Fruit fly (Drosophila melanogaster) ovary, adult (tissue): ENCODE data around the gene Lint-O.

ENCODE experiments used
- CG17801 ChIP-seq: fragments of 200-800 bp; optimal IDR thresholded peaks from 2 replicates; lab custom pipeline; 2019; ENCODE audit warnings: missing biosample characterization, mild to moderate bottlenecking, missing genetic modification characterization, moderate library complexity; ENCODE audit not compliant: partially characterized antibody

The Lint-O gene

DNA sequence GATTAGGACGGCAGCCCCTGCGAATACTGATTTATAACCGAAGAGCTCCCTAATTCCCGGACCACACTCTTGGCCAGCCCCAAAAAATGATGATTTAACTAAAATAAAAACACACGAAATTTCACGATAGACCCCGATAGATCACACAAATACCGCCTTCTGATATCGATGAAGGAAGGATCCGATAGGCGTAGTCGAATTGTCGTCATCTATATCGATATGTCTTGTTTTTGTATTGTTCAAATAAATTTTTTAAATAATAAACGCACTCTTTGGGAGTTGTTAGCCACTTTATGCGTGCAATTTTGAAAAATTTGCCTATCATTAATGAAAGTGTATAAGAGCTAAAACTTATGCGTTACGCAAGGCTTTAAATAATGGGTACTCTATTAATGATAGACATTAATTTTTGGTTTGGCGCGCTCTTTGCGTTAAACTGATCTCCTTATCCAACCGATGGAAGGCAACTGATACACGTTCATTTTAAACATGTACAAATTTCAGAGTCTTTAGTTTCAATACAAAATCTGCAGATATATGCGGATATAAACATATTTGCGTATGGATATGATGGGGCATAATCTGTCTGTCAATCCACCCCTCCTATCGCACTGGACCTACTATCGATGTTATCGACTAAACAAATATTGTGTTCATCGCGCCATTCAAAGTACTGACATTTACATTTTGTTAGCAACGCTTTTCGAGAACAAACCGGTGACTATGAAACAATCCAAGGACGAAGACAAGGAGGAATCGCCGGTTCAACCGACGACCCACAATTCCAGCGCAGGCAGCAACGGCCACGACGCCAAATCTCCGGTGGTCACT lies at the start of gene Lint-O, which contains the start of gene Spg7:
Gene Lint-O, plus strand, starts transcription at position 638 of the 831 bp plus-strand sequence.
Gene Spg7, minus strand, starts transcription at position 148 of the 831 bp plus-strand sequence.
- no peak for TF ChIP-seq CG17801 (GFP tag; lab: Kevin White, UChicago)

DNA sequence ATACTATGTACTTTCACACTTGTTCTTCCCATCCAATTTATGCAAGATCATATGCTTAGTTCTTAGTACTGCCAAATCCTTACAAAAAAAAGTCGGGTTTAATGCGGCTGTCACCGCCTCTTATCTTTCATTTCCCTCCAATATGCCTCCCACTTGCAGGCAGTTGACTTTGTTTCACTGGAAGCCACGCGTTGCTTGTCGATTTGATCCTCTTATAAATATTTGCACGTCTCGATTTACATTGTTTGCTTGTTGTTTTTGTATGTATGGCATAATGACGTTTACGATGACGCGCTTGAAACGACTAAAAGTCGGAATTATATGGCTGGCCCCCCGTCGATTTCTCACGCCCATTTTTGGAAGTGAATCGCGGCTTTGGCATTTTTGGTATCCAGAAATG lies 49.5 kb upstream of the Lint-O start:
- TF ChIP-seq CG17801 (GFP tag; lab: Kevin White, UChicago): no peak

DNA sequence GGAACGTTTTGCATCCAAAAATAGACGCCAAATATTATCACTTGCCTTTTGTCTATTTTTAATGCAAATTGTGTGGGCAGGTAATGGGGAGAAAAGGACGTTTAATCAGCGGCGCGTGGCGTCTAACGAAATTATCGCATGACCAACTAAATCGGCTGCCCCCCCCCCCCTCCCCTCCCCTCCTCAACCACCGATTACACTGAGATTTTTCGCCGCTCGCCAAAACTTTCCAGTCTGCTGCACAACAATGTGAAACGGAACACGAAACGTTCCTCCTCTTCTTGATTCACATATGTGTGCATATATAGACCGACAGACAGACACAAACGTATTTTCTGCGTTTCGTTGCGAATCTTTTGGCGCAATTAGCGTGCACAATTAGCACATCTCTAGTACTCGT lies 47.4 kb upstream of the Lint-O start:
- no peak for TF ChIP-seq CG17801 (GFP tag; lab: Kevin White, UChicago)

DNA sequence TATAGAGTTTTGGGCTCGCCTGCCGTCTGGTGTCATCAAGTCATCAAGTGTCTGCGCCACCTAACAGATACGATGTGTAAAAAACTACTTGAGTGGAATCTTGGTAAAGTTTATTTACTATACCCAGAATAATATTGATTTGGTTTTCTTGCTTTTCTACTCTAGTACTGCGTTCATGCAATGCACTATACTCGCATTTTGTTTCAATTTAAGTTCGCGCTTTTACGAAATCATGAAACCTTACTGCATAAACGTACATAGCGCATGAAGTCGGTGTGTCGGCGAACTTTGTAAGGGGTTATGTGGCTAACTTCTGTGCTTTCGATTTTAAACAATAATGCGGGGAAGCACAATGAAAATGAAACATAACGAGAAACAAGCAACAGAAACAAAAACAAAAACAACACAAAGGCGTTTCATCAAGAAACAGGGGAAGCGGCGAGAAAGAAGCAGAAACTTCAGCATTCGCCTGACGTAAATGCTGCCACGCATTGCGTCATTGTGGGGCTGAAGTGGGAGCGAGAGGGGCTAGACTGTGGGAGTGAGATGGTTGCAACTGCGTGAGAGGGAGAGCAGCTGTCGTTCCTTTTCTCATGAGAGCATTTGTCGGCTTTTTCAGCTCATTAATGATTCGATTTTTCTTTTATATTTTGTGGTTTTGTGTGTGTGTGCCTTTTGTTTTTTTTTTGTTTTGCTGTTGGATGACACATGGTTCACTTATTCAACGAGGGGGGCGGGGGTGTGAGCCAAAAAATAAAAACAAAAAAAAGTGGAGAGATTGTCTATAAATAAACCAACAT lies 46.2 kb upstream of the Lint-O start:
- TF ChIP-seq CG17801 (GFP tag; lab: Kevin White, UChicago): no peak

DNA sequence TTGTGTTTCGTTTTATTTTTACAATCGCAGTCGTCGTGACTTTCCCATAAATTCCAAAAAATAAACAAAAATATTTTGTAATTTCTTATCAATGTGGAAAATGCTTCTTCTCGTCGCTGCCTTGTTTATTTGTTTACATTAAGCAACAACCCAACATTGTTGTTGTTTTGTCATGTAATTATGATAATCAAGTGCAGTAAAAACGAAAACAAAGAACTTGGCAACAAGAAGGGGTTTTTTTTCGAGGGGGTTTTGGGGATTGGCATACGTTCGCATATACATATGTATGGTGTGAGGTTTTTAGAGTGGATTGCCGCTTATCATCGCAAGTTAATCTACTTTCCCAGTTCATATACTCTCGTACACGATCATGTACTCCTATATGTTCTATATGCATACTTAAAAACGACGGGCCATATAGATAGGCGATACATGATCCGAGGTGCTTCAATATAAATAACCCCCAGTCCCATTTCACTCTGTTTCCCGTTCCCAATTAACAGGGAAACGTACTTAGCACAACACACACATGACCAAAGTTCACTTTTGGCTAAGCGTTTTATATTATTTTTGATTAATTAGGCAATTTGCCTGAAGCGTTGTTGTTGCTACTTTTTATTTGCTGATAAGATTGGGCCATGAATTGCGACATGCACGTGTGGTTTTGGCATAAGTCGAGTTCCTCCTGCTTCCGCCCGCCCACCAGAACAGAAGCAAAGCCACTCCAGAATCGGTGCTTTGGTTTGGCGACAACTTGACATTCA lies 44.8 kb upstream of the Lint-O start:
- peak; percentile 72 for TF ChIP-seq CG17801 (GFP tag; lab: Kevin White, UChicago)

DNA sequence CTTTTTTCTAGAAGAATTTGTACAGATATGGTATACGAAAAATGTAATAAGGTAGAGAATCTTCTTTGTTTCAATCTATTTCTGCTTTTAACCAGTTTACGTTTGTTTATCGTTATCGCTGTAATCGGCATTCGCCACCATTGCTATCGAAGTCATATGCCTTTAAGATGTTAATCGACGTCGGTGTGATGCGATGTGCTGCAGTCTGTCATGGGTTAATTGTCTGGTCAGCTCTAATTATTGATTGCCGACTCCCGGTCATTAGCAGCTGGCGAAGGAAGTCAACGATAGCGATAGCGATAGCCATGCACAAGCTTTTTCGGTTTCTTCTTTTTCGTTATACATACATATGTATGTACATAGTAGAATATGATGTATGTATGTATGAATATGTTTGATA lies 43.0 kb upstream of the Lint-O start:
- TF ChIP-seq CG17801 (GFP tag; lab: Kevin White, UChicago): no peak

DNA sequence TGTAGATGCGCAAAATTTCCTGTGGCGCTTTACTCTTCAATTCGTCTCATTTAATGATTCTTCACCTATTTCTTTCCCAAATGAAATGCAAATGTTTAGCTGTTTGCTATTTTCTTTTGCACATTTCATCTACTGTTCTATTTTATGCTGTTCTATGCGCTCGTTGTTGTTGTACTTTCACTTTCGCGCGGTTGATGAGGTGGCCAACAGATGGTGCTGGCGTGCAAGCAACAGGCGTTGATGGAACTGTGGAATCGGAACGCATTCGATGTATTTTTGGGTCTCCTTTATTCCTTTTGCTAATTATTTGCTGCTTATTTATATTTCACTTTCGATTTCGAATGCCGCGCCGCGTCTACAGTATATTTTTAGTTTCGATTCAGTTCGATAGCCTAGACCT lies 42.5 kb upstream of the Lint-O start:
- TF ChIP-seq CG17801 (GFP tag; lab: Kevin White, UChicago): no peak

DNA sequence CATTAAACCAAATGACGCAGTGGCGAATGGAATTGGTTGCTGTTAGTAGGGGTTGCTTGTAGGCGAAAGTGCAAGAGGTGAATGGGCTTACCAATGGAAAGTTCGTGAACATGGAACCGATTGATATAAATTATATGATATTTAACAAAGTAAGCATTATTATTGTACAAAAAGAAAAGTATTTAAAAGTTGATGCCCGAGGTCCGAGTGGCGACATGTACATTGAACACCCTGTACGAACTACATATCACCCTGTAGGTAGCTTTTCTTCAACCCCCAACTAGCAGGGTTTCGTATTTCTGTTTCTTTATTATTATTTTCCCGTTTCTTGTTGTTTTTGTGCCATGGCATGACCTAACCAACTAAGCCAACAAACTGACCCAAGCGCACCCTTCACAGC lies 41.3 kb upstream of the Lint-O start:
- no peak for TF ChIP-seq CG17801 (GFP tag; lab: Kevin White, UChicago)

DNA sequence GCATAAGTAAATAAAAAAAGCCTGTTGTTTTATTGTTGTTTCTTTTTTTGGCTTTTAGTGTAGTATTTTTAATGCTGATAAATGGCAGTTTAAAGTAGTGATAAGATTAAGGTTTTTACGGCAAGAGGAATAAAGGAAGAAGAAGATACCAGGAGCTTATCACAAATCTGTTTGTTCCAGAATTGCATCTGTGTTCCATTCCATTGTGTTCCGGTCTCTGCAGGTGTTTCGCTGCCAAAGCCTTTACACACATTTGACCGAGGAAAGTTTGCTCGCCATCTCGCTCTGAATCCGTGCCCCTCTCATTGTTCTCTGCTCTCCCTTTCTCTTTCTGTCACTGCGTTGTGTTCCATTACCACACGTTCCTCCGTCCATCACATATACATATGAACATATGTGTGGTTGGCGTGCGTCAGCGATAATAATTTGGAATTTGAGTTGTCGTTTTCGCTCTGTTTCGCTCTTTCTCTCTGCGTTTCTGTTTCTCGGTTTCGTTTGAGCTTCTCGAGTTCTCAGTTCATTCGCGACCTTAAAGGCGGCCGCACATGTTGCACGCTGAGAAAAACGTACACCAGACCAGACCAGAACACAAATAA lies 40.1 kb upstream of the Lint-O start:
- TF ChIP-seq CG17801 (GFP tag; lab: Kevin White, UChicago): peak; percentile 5

DNA sequence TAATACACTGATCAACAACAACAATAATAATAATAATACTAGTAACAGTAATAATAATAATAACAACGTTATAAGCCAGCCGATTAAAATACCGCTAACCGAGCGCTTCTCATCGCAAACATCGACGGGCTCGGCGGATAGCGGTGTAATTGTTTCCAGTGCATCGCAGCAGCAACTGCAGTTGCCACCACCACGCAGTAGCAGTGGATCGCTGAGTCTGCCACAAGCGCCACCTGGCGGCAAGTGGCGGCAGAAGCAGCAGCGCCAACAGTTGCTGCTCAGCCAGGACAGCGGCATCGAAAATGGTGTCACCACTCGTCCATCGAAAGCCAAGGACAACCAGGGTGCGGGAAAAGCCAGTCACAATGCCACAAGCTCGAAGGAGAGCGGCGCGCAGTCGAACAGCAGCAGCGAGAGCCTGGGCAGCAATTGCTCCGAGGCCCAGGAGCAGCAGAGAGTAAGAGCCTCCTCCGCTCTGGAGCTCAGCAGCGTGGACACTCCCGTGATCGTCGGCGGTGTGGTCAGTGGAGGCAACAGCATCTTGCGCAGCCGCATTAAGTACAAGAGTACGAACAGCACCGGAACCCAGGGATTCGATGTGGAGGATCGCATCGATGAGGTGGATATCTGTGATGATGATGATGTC lies 38.9 kb upstream of the Lint-O start:
- no peak for TF ChIP-seq CG17801 (GFP tag; lab: Kevin White, UChicago)

DNA sequence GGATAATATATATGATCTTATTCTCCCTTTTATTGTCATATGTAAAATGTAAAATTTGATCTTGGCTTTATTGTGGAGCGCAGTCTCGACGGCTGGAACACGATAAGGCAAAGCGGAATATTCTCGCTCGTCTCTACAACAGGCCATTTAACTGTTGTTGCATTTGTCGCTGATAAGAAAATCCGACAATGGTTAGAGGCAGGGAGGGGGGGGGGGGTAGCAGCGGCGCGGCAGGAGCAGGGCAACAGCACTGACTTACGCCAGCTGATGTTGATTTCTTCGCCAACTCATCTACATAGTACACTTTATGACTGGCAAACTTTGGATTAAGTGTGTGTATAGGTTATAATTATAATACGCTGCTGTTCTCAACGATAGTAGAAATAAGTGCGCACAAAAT lies 36.7 kb upstream of the Lint-O start:
- peak; percentile 17 for TF ChIP-seq CG17801 (GFP tag; lab: Kevin White, UChicago)

DNA sequence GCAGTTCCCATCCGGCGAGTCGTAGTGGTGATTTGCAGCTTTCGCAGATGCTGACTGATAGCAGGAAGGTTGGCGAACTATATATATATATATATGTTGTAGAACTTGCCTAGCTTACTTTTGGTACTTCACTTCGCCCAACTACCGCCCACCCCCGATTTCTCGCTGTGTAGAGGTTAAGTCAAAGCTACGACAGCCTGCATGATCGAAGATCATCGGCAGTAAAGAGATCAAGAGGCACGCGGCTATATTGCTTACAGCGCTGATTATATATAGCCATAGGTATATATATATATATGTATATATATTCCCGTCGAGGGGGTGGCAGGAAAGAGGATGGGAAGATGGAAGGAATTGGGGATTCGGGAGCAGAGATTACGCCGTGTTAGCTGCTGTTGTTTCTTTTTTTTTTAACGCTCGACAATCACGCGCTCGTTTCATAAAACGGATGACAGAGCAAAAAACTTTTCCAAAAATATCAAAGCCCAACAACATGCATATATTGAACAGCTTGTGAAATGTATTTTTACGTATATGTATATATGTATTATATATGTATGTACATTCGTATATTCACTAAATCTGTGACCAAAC lies 35.9 kb upstream of the Lint-O start:
- TF ChIP-seq CG17801 (GFP tag; lab: Kevin White, UChicago): no peak

DNA sequence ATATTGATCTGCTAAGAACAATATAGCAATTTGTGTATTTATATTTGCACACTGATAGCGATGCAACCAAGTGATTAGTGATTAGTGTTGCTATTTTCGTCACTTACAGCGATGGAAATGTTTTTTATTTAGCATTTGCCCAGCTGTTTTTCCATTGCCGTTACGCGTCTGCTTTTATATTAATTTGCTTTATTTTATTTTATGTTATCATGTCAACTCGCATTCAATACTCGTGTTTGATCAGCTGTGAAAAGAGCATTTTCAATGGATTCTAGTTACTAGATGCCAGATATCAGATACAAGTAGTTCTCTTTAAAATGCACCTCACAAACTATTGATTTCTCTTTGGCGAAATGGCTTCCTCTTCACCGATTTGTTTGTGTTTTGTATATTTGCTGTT lies 35.1 kb upstream of the Lint-O start:
- TF ChIP-seq CG17801 (GFP tag; lab: Kevin White, UChicago): no peak
